Fruit fly (Drosophila melanogaster): ENCODE results near the gene tow.

The tow gene

dm6 chr3L:6955254-6956229 lies 12.9 kb downstream of the tow start, which contains the start of the genes CG10077 and CG9948 (continued):
- TF ChIP-seq Dfd (GFP tag; optimal IDR thresholded peaks at IDR 0.05) (no peak), CG14667 (GFP tag; IDR thresholded peaks at IDR 0.05) (peak; percentile 88), CG12071 (GFP tag; optimal IDR thresholded peaks at IDR 0.05) (peak; percentile 79), Spps (tag; optimal IDR thresholded peaks at IDR 0.05) (peak; percentile 78), CG18764 (GFP tag; optimal IDR thresholded peaks at IDR 0.05) (peak; percentile 64), chm (GFP tag; IDR thresholded peaks at IDR 0.05) (peak; percentile 90), CG8359 (GFP tag; optimal IDR thresholded peaks at IDR 0.05; ENCODE audit: borderline replicate concordance) (peak; percentile 65), Tbp (GFP tag; optimal IDR thresholded peaks at IDR 0.05) (no peak), Fer2 (tag; optimal IDR thresholded peaks at IDR 0.05) (peak; percentile 81), tgo (GFP tag; IDR thresholded peaks at IDR 0.05) (peak; percentile 91), CG18619 (GFP tag; optimal IDR thresholded peaks at IDR 0.05) (peak; percentile 85), Bteb2 (GFP tag; optimal IDR thresholded peaks at IDR 0.05) (peak; percentile 37), odd (GFP tag; optimal IDR thresholded peaks at IDR 0.05) (peak; percentile 77), al (GFP tag; IDR thresholded peaks at IDR 0.05) (peak; percentile 79), HHEX (GFP tag; optimal IDR thresholded peaks at IDR 0.05) (peak; percentile 87), Awh (GFP tag; IDR thresholded peaks at IDR 0.05) (peak; percentile 84), knrl (GFP tag; IDR thresholded peaks at IDR 0.05; ENCODE audit: partially characterized antibody) (peak; percentile 75; the same call in 2 of the 3 replicates), CG14860 (GFP tag; IDR thresholded peaks at IDR 0.05; ENCODE audit: partially characterized antibody) (peak; percentile 82), hkb (optimal IDR thresholded peaks at IDR 0.05) (no peak), hkb (GFP tag; IDR thresholded peaks at IDR 0.05) (peak; percentile 92), prd (optimal IDR thresholded peaks at IDR 0.05) (no peak), prd (GFP tag; IDR thresholded peaks at IDR 0.05) (peak; percentile 96), Vsx1 (GFP tag; optimal IDR thresholded peaks at IDR 0.05) (peak; percentile 61), CG1024 (GFP tag; IDR thresholded peaks at IDR 0.05) (peak; percentile 82), pfk (GFP tag; optimal IDR thresholded peaks at IDR 0.05) (peak; percentile 50), CG4424 (GFP tag; optimal IDR thresholded peaks at IDR 0.05) (peak; percentile 89), NfI (GFP tag; optimal IDR thresholded peaks at IDR 0.05) (peak; percentile 86), Opbp (GFP tag; IDR thresholded peaks at IDR 0.05; ENCODE audit: partially characterized antibody) (peak; percentile 71; the same call in 2 of the 3 replicates), nerfin-2 (GFP tag; IDR thresholded peaks at IDR 0.05; ENCODE audit: partially characterized antibody) (peak; percentile 76), CG8388 (GFP tag; optimal IDR thresholded peaks at IDR 0.05) (peak; percentile 89), CG6689 (GFP tag; IDR thresholded peaks at IDR 0.05) (peak; percentile 90), CG3163 (GFP tag; optimal IDR thresholded peaks at IDR 0.05) (no peak), hbn (GFP tag; IDR thresholded peaks at IDR 0.05; ENCODE audit: partially characterized antibody) (peak; percentile 71), tup (GFP tag; optimal IDR thresholded peaks at IDR 0.05) (peak; percentile 60), Dbx (GFP tag; IDR thresholded peaks at IDR 0.05) (peak; percentile 91), Deaf1 (tag; optimal IDR thresholded peaks at IDR 0.05) (peak; percentile 65), Nf-YB (GFP tag; optimal IDR thresholded peaks at IDR 0.05) (peak; percentile 71), Hr78 (GFP tag; optimal IDR thresholded peaks at IDR 0.05) (no peak), NFAT (GFP tag; IDR thresholded peaks at IDR 0.05) (peak; percentile 82), CG8924 (tag; optimal IDR thresholded peaks at IDR 0.05) (peak; percentile 90), CG1603 (tag; optimal IDR thresholded peaks at IDR 0.05) (peak; percentile 90), psq (GFP tag; optimal IDR thresholded peaks at IDR 0.05) (peak; percentile 8), D (optimal IDR thresholded peaks at IDR 0.05) (no peak), D (GFP tag; optimal IDR thresholded peaks at IDR 0.05) (peak; percentile 76), eve (GFP tag; optimal IDR thresholded peaks at IDR 0.05) (no peak), CG8765 (GFP tag; IDR thresholded peaks at IDR 0.05) (peak; percentile 79), CG1832 (GFP tag; optimal IDR thresholded peaks at IDR 0.05) (no peak), shn (GFP tag; optimal IDR thresholded peaks at IDR 0.05) (peak; percentile 40)
